Worm (Caenorhabditis elegans): ENCODE data around the gene twk-28.

- no peak for TF ChIP-seq flt-1 (GFP tag; IDR thresholded peaks at IDR 0.05)
- no peak for TF ChIP-seq ama-1 (optimal IDR thresholded peaks at IDR 0.05)
These were observed at the start of gene twk-28, which contains the start of gene ets-9 for ce11 chrX:4279294-4279782.
